Worm (Caenorhabditis elegans) whole organism, early embryonic: ENCODE measurements around the gene samt-1.

Experiments used
- B0310.2 ChIP-seq: sonication (generic microtip); optimal IDR thresholded peaks from 2 replicates; lab custom pipeline; 2016; ENCODE audit warnings: mild to moderate bottlenecking, missing genetic modification characterization, missing compliant biosample characterization
- F13C5.2 ChIP-seq: sonication (generic microtip); optimal IDR thresholded peaks from 2 replicates; lab custom pipeline; 2017; ENCODE audit warnings: mild to moderate bottlenecking, missing genetic modification characterization, inconsistent platforms, missing compliant biosample characterization
- aly-1 ChIP-seq: sonication (generic microtip); optimal IDR thresholded peaks from 2 replicates; lab custom pipeline; 2016; ENCODE audit warnings: missing genetic modification characterization, missing compliant biosample characterization
- ama-1 ChIP-seq: fragments of 150-350 bp; optimal IDR thresholded peaks from 2 replicates; lab custom pipeline; 2014
- ceh-13 ChIP-seq: fragments of 200-800 bp; sonication (Bioruptor generic); optimal IDR thresholded peaks from 2 replicates; lab custom pipeline; 2018; ENCODE audit warnings: mild to moderate bottlenecking, missing genetic modification characterization, missing compliant biosample characterization
- flt-1 ChIP-seq: fragments of 200-800 bp; sonication (Bioruptor generic); IDR thresholded peaks from 2 replicates; pipeline ENCODE4 v1.3.6; 2022; ENCODE audit warnings: missing genetic modification characterization, missing compliant biosample characterization
- hmbx-1 ChIP-seq: sonication (generic microtip); optimal IDR thresholded peaks from 2 replicates; lab custom pipeline; 2016; ENCODE audit warnings: mild to moderate bottlenecking, missing genetic modification characterization, missing compliant biosample characterization
- hmg-4 ChIP-seq: fragments of 200-800 bp; sonication (Bioruptor generic); optimal IDR thresholded peaks from 2 replicates; lab custom pipeline; 2018; ENCODE audit warnings: mild to moderate bottlenecking, missing genetic modification characterization, missing compliant biosample characterization
- hnd-1 ChIP-seq: sonication (generic microtip); optimal IDR thresholded peaks from 2 replicates; lab custom pipeline; 2016; ENCODE audit warnings: missing genetic modification characterization, missing compliant biosample characterization
- pes-1 ChIP-seq: fragments of 200-800 bp; sonication (Bioruptor generic); IDR thresholded peaks from 2 replicates; pipeline ENCODE4 v1.3.6; 2022; ENCODE audit warnings: missing genetic modification reagents, missing genetic modification characterization, missing compliant biosample characterization
- scrt-1 ChIP-seq: fragments of 200-800 bp; sonication (Bioruptor generic); IDR thresholded peaks from 2 replicates; pipeline ENCODE4 v1.3.6; 2022; ENCODE audit warnings: missing genetic modification characterization, missing compliant biosample characterization
- sea-1 ChIP-seq: fragments of 200-800 bp; sonication (Bioruptor generic); conservative IDR thresholded peaks from 2 replicates; pipeline ENCODE4 v1.3.6; 2022; ENCODE audit warnings: missing genetic modification characterization, missing compliant biosample characterization
- tra-4 ChIP-seq: sonication (generic microtip); optimal IDR thresholded peaks from 2 replicates; lab custom pipeline; 2017; ENCODE audit warnings: missing genetic modification characterization, missing compliant biosample characterization

- TF ChIP-seq F13C5.2 (tag; lab: Kevin White, UChicago): no peak
- TF ChIP-seq ama-1 (lab: Kevin White, UChicago): no peak
- no peak for TF ChIP-seq sea-1 (GFP tag; lab: Robert Waterston, UW)
- TF ChIP-seq pes-1 (GFP tag; lab: Robert Waterston, UW): no peak
- no peak for TF ChIP-seq hmg-4 (GFP tag; lab: Kevin White, UChicago)
- no peak for TF ChIP-seq aly-1 (tag; lab: Kevin White, UChicago)
- no peak for TF ChIP-seq scrt-1
- no peak for TF ChIP-seq flt-1 (GFP tag; lab: Robert Waterston, UW)
- no peak for TF ChIP-seq hmbx-1 (tag; lab: Kevin White, UChicago)
- no peak for TF ChIP-seq tra-4 (tag; lab: Kevin White, UChicago)
- no peak for TF ChIP-seq hnd-1
- TF ChIP-seq ceh-13 (GFP tag; lab: Kevin White, UChicago): no peak
- no peak for TF ChIP-seq B0310.2 (tag; lab: Kevin White, UChicago)
Observed at ce11 chrIV:2931228-2931627, at the start of gene samt-1.
